Fruit fly (Drosophila melanogaster) whole organism, prepupa: ENCODE results near the gene CG4362.
A peak's percentile ranks its signal among the peaks of the same experiment; 100 is the strongest.

ENCODE experiments used
- Blimp-1 ChIP-seq: fragments of 200-800 bp; sonication (Bioruptor generic); optimal IDR thresholded peaks from 3 replicates; lab custom pipeline; 2017; ENCODE audit warnings: missing biosample characterization, missing genetic modification characterization, mild to moderate bottlenecking, moderate library complexity, missing genetic modification reagents
- CG10631 ChIP-seq: fragments of 200-800 bp; sonication (Bioruptor generic); optimal IDR thresholded peaks from 2 replicates; lab custom pipeline; 2016; ENCODE audit warnings: missing biosample characterization, missing genetic modification characterization
- CG11762 ChIP-seq: fragments of 200-800 bp; sonication (Bioruptor generic); optimal IDR thresholded peaks from 3 replicates; lab custom pipeline; 2016; ENCODE audit warnings: missing biosample characterization, missing genetic modification characterization; ENCODE audit not compliant: insufficient read depth
- CG3032 ChIP-seq: fragments of 200-800 bp; optimal IDR thresholded peaks from 2 replicates; lab custom pipeline; 2019; ENCODE audit warnings: missing biosample characterization, mild to moderate bottlenecking, missing genetic modification characterization, moderate library complexity
- CG32006 ChIP-seq: fragments of 200-800 bp; sonication (Bioruptor generic); optimal IDR thresholded peaks from 3 replicates; lab custom pipeline; 2017; ENCODE audit warnings: missing biosample characterization, mild to moderate bottlenecking, missing genetic modification characterization
- CG34406 ChIP-seq: fragments of 200-800 bp; sonication (Bioruptor generic); optimal IDR thresholded peaks from 3 replicates; lab custom pipeline; 2016; ENCODE audit warnings: missing biosample characterization, missing genetic modification characterization
- CG4318 ChIP-seq: fragments of 200-800 bp; sonication (Bioruptor generic); optimal IDR thresholded peaks from 3 replicates; lab custom pipeline; 2017; ENCODE audit warnings: missing biosample characterization, mild to moderate bottlenecking, missing genetic modification characterization
- CG6163 ChIP-seq: fragments of 200-800 bp; sonication (Bioruptor generic); IDR thresholded peaks from 3 replicates; pipeline ENCODE4 v1.3.6; 2022; ENCODE audit warnings: missing biosample characterization, missing genetic modification characterization
- CG6808 ChIP-seq: fragments of 200-800 bp; sonication (Bioruptor generic); optimal IDR thresholded peaks from 3 replicates; lab custom pipeline; 2017; ENCODE audit warnings: missing biosample characterization, missing genetic modification characterization, mild to moderate bottlenecking, moderate library complexity, missing genetic modification reagents
- CG7368 ChIP-seq: fragments of 200-800 bp; sonication (Bioruptor generic); optimal IDR thresholded peaks from 3 replicates; lab custom pipeline; 2016; ENCODE audit warnings: missing biosample characterization, missing genetic modification characterization
- CG8319 ChIP-seq: fragments of 200-800 bp; sonication (Bioruptor generic); optimal IDR thresholded peaks from 3 replicates; lab custom pipeline; 2016; ENCODE audit warnings: missing biosample characterization, missing genetic modification characterization
- CG8632 ChIP-seq: fragments of 200-800 bp; sonication (Bioruptor generic); optimal IDR thresholded peaks from 3 replicates; lab custom pipeline; 2016; ENCODE audit warnings: missing biosample characterization, missing genetic modification characterization
- Eip78C ChIP-seq: fragments of 200-800 bp; sonication (Bioruptor generic); peaks from one replicate; lab custom pipeline; 2016; ENCODE audit warnings: missing biosample characterization, missing genetic modification characterization
- Eip93F ChIP-seq: fragments of 200-800 bp; sonication (Bioruptor generic); optimal IDR thresholded peaks from 2 replicates; lab custom pipeline; 2016; ENCODE audit warnings: missing biosample characterization, mild to moderate bottlenecking, missing genetic modification characterization
- Hr39 ChIP-seq: fragments of 200-800 bp; sonication (Bioruptor generic); optimal IDR thresholded peaks from 2 replicates; lab custom pipeline; 2016; ENCODE audit warnings: missing biosample characterization, missing genetic modification characterization
- Hr4 ChIP-seq: fragments of 200-800 bp; sonication (Bioruptor generic); optimal IDR thresholded peaks from 3 replicates; lab custom pipeline; 2016; ENCODE audit warnings: missing biosample characterization, missing genetic modification characterization
- Met ChIP-seq: fragments of 200-800 bp; sonication (Bioruptor generic); optimal IDR thresholded peaks from 3 replicates; lab custom pipeline; 2016; ENCODE audit warnings: missing biosample characterization, missing genetic modification characterization
- OdsH ChIP-seq: fragments of 200-800 bp; sonication (Bioruptor generic); optimal IDR thresholded peaks from 3 replicates; lab custom pipeline; 2016; ENCODE audit warnings: missing biosample characterization, missing genetic modification characterization
- Smox ChIP-seq: fragments of 200-800 bp; sonication (Bioruptor generic); optimal IDR thresholded peaks from 3 replicates; lab custom pipeline; 2016; ENCODE audit warnings: missing biosample characterization, missing genetic modification characterization
- Sox15 ChIP-seq: fragments of 200-800 bp; sonication (Bioruptor generic); optimal IDR thresholded peaks from 3 replicates; lab custom pipeline; 2016; ENCODE audit warnings: missing biosample characterization, missing genetic modification characterization
- achi ChIP-seq: fragments of 200-800 bp; sonication (Bioruptor generic); optimal IDR thresholded peaks from 3 replicates; lab custom pipeline; 2016; ENCODE audit warnings: missing biosample characterization, missing genetic modification characterization
- dsx ChIP-seq: fragments of 200-800 bp; optimal IDR thresholded peaks from 3 replicates; lab custom pipeline; 2019; ENCODE audit warnings: missing biosample characterization, mild to moderate bottlenecking, missing genetic modification characterization, moderate library complexity; ENCODE audit not compliant: poor library complexity, severe bottlenecking
- esn ChIP-seq: fragments of 200-800 bp; sonication (Bioruptor generic); optimal IDR thresholded peaks from 2 replicates; lab custom pipeline; 2016; ENCODE audit warnings: missing biosample characterization, mild to moderate bottlenecking, missing genetic modification characterization, moderate library complexity
- fd59A ChIP-seq: fragments of 200-800 bp; sonication (Bioruptor generic); optimal IDR thresholded peaks from 2 replicates; lab custom pipeline; 2017; ENCODE audit warnings: missing biosample characterization, mild to moderate bottlenecking, missing genetic modification characterization, missing genetic modification reagents
- lz ChIP-seq: fragments of 200-800 bp; sonication (Bioruptor generic); optimal IDR thresholded peaks from 3 replicates; lab custom pipeline; 2016; ENCODE audit warnings: missing biosample characterization, missing genetic modification characterization
- net ChIP-seq: fragments of 200-800 bp; sonication (Bioruptor generic); optimal IDR thresholded peaks from 3 replicates; lab custom pipeline; 2016; ENCODE audit warnings: missing biosample characterization, missing genetic modification characterization
- pdm3 ChIP-seq: fragments of 200-800 bp; sonication (Bioruptor generic); optimal IDR thresholded peaks from 3 replicates; lab custom pipeline; 2016; ENCODE audit warnings: missing biosample characterization, missing genetic modification characterization
- salr ChIP-seq, 2 experiments: fragments of 200-800 bp; sonication (Bioruptor generic); optimal IDR thresholded peaks; 3 replicates each; lab custom pipeline; 2016 to 2018; ENCODE audit warnings: missing biosample characterization in 2 of 2, missing genetic modification characterization in 2 of 2, mild to moderate bottlenecking in 1 of 2
- ss ChIP-seq, 2 experiments: fragments of 200-800 bp; sonication (Bioruptor generic); optimal IDR thresholded peaks; 2 replicates in 1 of 2; 3 replicates in 1 of 2; lab custom pipeline; 2017 to 2018; ENCODE audit warnings: mild to moderate bottlenecking in 2 of 2, missing biosample characterization in 2 of 2, missing genetic modification characterization in 2 of 2, moderate library complexity in 1 of 2

CG4362 gene

dm6 chr3R:20257180-20257936 lies 50.0 kb downstream of the CG4362 start (continued):
- TF ChIP-seq CG4318 = no peak
- no peak for TF ChIP-seq Blimp-1 (GFP tag; lab: Kevin White, UChicago)
- TF ChIP-seq lz (GFP tag; lab: Kevin White, UChicago) = no peak
- peak; percentile 90 for TF ChIP-seq dsx (GFP tag; lab: Kevin White, UChicago)
- no peak for TF ChIP-seq CG11762 (GFP tag; lab: Kevin White, UChicago)
- no peak for TF ChIP-seq Sox15 (GFP tag; lab: Kevin White, UChicago)
- peak in 1 of 2 experiments; percentile 52 for TF ChIP-seq salr (GFP tag; optimal IDR thresholded peaks at IDR 0.05; lab: Kevin White, UChicago)
- TF ChIP-seq Eip93F (GFP tag; lab: Kevin White, UChicago) = no peak

DNA sequence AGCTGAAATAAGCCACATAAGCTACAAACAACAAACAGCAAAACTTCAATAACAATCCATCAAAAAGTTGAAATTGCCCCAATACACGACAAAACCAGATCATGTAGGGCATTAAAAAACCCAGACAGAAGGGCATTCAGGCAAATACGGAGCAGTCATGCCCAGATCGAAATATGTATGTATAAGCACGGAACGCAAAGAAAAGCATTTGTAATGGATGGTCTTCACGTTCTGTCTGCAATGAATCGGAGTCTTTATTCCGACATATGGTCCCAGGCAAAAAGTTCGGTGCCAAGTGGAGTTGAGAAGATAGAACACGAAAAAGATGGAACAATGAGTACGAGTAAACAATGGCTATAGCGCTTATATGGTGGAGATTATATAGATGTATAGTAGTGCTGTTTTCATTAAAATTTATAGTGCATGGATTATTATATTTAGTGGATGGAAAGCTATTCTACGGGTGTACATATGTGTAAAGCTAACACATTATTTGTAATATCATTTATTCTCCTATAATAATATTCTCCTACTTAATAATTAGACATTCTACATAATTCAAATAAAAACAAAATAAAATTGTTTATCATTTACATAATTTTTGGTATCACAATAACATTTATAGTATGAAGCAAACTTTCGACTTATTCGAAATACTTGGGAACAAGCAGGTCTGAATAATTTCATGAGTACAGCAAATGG lies 50.9 kb downstream of the CG4362 start:
- TF ChIP-seq Hr39 (GFP tag; lab: Kevin White, UChicago) (peak; percentile 18), CG32006 (peak; percentile 34), CG8319 (GFP tag; lab: Kevin White, UChicago) (no peak), ss (GFP tag; optimal IDR thresholded peaks at IDR 0.05; lab: Kevin White, UChicago) (no peak), achi (peak; percentile 36), Sox15 (GFP tag; lab: Kevin White, UChicago) (no peak), esn (peak; percentile 26), fd59A (GFP tag; lab: Kevin White, UChicago) (peak; percentile 25), CG8632 (GFP tag; lab: Kevin White, UChicago) (no peak), CG6808 (GFP tag; lab: Kevin White, UChicago) (peak; percentile 40), Smox (peak; percentile 6), CG10631 (GFP tag; lab: Kevin White, UChicago) (peak; percentile 46), OdsH (GFP tag; lab: Kevin White, UChicago) (peak; percentile 11), CG3032 (tag; lab: Kevin White, UChicago) (peak; percentile 40), Met (GFP tag; lab: Kevin White, UChicago) (peak; percentile 3), net (peak; percentile 24), CG7368 (GFP tag; lab: Kevin White, UChicago) (no peak), CG6163 (peak; percentile 18; the same call in 1 of the 3 replicates), Hr4 (GFP tag; lab: Kevin White, UChicago) (peak; percentile 25), Eip78C (GFP tag; lab: Kevin White, UChicago) (no peak), pdm3 (GFP tag; lab: Kevin White, UChicago) (peak; percentile 27), CG34406 (GFP tag; lab: Kevin White, UChicago) (peak; percentile 29)
